Fruit fly (Drosophila melanogaster) whole organism, prepupa: ENCODE data around the gene Cda5.
A peak's percentile ranks its signal among the peaks of the same experiment; 100 is the strongest.

ENCODE experiments used
- CG10669 ChIP-seq: fragments of 200-800 bp; sonication (Bioruptor generic); optimal IDR thresholded peaks from 3 replicates; lab custom pipeline; 2018; ENCODE audit warnings: missing biosample characterization, mild to moderate bottlenecking, missing genetic modification characterization, moderate library complexity
- CG16779 ChIP-seq: fragments of 200-800 bp; sonication (Bioruptor generic); optimal IDR thresholded peaks from 3 replicates; lab custom pipeline; 2017; ENCODE audit warnings: missing biosample characterization, mild to moderate bottlenecking, missing genetic modification characterization
- CG31627 ChIP-seq: fragments of 200-800 bp; sonication (Bioruptor generic); optimal IDR thresholded peaks from 3 replicates; lab custom pipeline; 2016; ENCODE audit warnings: missing biosample characterization, missing genetic modification characterization
- CG6163 ChIP-seq: fragments of 200-800 bp; sonication (Bioruptor generic); IDR thresholded peaks from 3 replicates; pipeline ENCODE4 v1.3.6; 2022; ENCODE audit warnings: missing biosample characterization, missing genetic modification characterization
- CG6276 ChIP-seq: fragments of 200-800 bp; sonication (Bioruptor generic); optimal IDR thresholded peaks from 2 replicates; lab custom pipeline; 2017; ENCODE audit warnings: missing biosample characterization, mild to moderate bottlenecking, missing genetic modification characterization
- Sox14 ChIP-seq: fragments of 200-800 bp; sonication (Bioruptor generic); optimal IDR thresholded peaks from 3 replicates; lab custom pipeline; 2016; ENCODE audit warnings: missing biosample characterization, missing genetic modification characterization
- ss ChIP-seq, 2 experiments: fragments of 200-800 bp; sonication (Bioruptor generic); optimal IDR thresholded peaks; 2 replicates in 1 of 2; 3 replicates in 1 of 2; lab custom pipeline; 2017 to 2018; ENCODE audit warnings: mild to moderate bottlenecking in 2 of 2, missing biosample characterization in 2 of 2, missing genetic modification characterization in 2 of 2, moderate library complexity in 1 of 2
- vri ChIP-seq: fragments of 200-800 bp; sonication (Bioruptor generic); optimal IDR thresholded peaks from 3 replicates; lab custom pipeline; 2016; ENCODE audit warnings: missing biosample characterization, mild to moderate bottlenecking, missing genetic modification characterization

- TF ChIP-seq ss (GFP tag; optimal IDR thresholded peaks at IDR 0.05; lab: Kevin White, UChicago) (peak; percentile 3 to 23), CG6276 (no peak), CG16779 (tag; lab: Kevin White, UChicago) (no peak), CG31627 (GFP tag; lab: Kevin White, UChicago) (peak; percentile 39), vri (GFP tag; lab: Kevin White, UChicago) (no peak), CG6163 (GFP tag; lab: Robert Waterston, UW) (peak; percentile 67), Sox14 (peak; percentile 25), CG10669 (no peak)
Observed at dm6 chr2L:72752-73435, 7.7 kb upstream of the Cda5 start.
